Worm (Caenorhabditis elegans): ENCODE results near the gene F28C1.3.

Gene F28C1.3

ce11 chrV:12429039-12429438 is 39.4 kb upstream of the F28C1.3 start, which contains the start of gene C54D10.5:
C54D10.5 (plus strand) TSS chrV:12429339.
- TF ChIP-seq lim-6 (tag; optimal IDR thresholded peaks at IDR 0.05) (no peak), K02D7.2 (tag; optimal IDR thresholded peaks at IDR 0.05) (no peak), eyg-1 (tag; optimal IDR thresholded peaks at IDR 0.05) (no peak), pha-4 (tag; optimal IDR thresholded peaks at IDR 0.05) (no peak), ceh-30 (tag; optimal IDR thresholded peaks at IDR 0.05) (no peak), rnt-1 (tag; optimal IDR thresholded peaks at IDR 0.05) (no peak), ceh-45 (GFP tag; IDR thresholded peaks at IDR 0.05) (no peak), ceh-22 (tag; optimal IDR thresholded peaks at IDR 0.05) (no peak), che-1 (tag; optimal IDR thresholded peaks at IDR 0.05) (no peak), ceh-18 (tag; optimal IDR thresholded peaks at IDR 0.05) (no peak)

- TF ChIP-seq K09A11.1 (tag; optimal IDR thresholded peaks at IDR 0.05; ENCODE audit: insufficient read depth), result no peak
- TF ChIP-seq pros-1 (tag; optimal IDR thresholded peaks at IDR 0.05), result no peak
- TF ChIP-seq pha-2 (tag; optimal IDR thresholded peaks at IDR 0.05), result no peak
- no peak for TF ChIP-seq tbx-7 (tag; optimal IDR thresholded peaks at IDR 0.05)
- no peak for TF ChIP-seq ets-4 (tag; optimal IDR thresholded peaks at IDR 0.05)
Measured at ce11 chrV:12432111-12432510, 36.4 kb upstream of the F28C1.3 start, which contains the start of gene C54D10.13. C54D10.13 (minus strand) TSS chrV:12432289.

ce11 chrV:12433105-12433504 is 35.4 kb upstream of the F28C1.3 start:
- TF ChIP-seq F13H6.1 (tag; optimal IDR thresholded peaks at IDR 0.05), result no peak
- TF ChIP-seq ceh-9 (tag; optimal IDR thresholded peaks at IDR 0.05), result no peak
- TF ChIP-seq pha-4 (tag; optimal IDR thresholded peaks at IDR 0.05), result no peak
- no peak for TF ChIP-seq madf-2 (tag; optimal IDR thresholded peaks at IDR 0.05)
- no peak for TF ChIP-seq ceh-34 (tag; optimal IDR thresholded peaks at IDR 0.05)
- TF ChIP-seq nfya-1 (tag; optimal IDR thresholded peaks at IDR 0.05), result no peak
- TF ChIP-seq C38D4.7 (GFP tag; optimal IDR thresholded peaks at IDR 0.05), result no peak
- no peak for TF ChIP-seq ceh-14 (tag; optimal IDR thresholded peaks at IDR 0.05)
- no peak for TF ChIP-seq eyg-1 (tag; optimal IDR thresholded peaks at IDR 0.05)
- TF ChIP-seq unc-3 (GFP tag; conservative IDR thresholded peaks at IDR 0.05), result no peak
- TF ChIP-seq unc-3 (tag; optimal IDR thresholded peaks at IDR 0.05), result no peak
- no peak for TF ChIP-seq elt-4 (tag; optimal IDR thresholded peaks at IDR 0.05)
- TF ChIP-seq dve-1 (tag; optimal IDR thresholded peaks at IDR 0.05), result no peak
- no peak for TF ChIP-seq ztf-16 (tag; optimal IDR thresholded peaks at IDR 0.05)
- no peak for TF ChIP-seq nhr-232 (tag; optimal IDR thresholded peaks at IDR 0.05)

ce11 chrV:12433717-12434116 is 34.7 kb upstream of the F28C1.3 start, which contains the start of gene srh-25:
srh-25 (minus strand) TSS chrV:12433817.
- TF ChIP-seq pat-9 (tag; optimal IDR thresholded peaks at IDR 0.05), result no peak

ce11 chrV:12441420-12441819 is 27.0 kb upstream of the F28C1.3 start, which contains the start of gene pals-37:
pals-37 (minus strand) TSS chrV:12441520.
- TF ChIP-seq ceh-9 (tag; optimal IDR thresholded peaks at IDR 0.05) (no peak), ceh-14 (tag; optimal IDR thresholded peaks at IDR 0.05) (no peak), mec-3 (tag; optimal IDR thresholded peaks at IDR 0.05; ENCODE audit: borderline replicate concordance) (no peak)

- TF ChIP-seq ceh-6 (GFP tag; optimal IDR thresholded peaks at IDR 0.05) (no peak), K09A11.1 (tag; optimal IDR thresholded peaks at IDR 0.05; ENCODE audit: insufficient read depth) (no peak), sox-2 (GFP tag; IDR thresholded peaks at IDR 0.05) (no peak), ceh-34 (tag; optimal IDR thresholded peaks at IDR 0.05) (no peak), lin-11 (tag; optimal IDR thresholded peaks at IDR 0.05) (no peak), hlh-15 (tag; optimal IDR thresholded peaks at IDR 0.05) (no peak), syd-9 (tag; optimal IDR thresholded peaks at IDR 0.05) (no peak), pag-3 (tag; optimal IDR thresholded peaks at IDR 0.05; ENCODE audit: borderline replicate concordance) (no peak), fkh-10 (GFP tag; optimal IDR thresholded peaks at IDR 0.05) (no peak), ama-1 (optimal IDR thresholded peaks at IDR 0.05) (no peak), ref-2 (tag; optimal IDR thresholded peaks at IDR 0.05) (no peak), ceh-24 (tag; optimal IDR thresholded peaks at IDR 0.05) (no peak), che-1 (tag; optimal IDR thresholded peaks at IDR 0.05) (no peak)
Measured at ce11 chrV:12443754-12444153, 24.7 kb upstream of the F28C1.3 start, which contains the start of gene pals-39. pals-39 (minus strand) TSS chrV:12443854.

Measured in whole organism, late embryonic.